Fruit fly (Drosophila melanogaster): ENCODE data around the gene CG13305.
A peak's percentile ranks its signal among the peaks of the same experiment; 100 is the strongest.

Gene CG13305

DNA sequence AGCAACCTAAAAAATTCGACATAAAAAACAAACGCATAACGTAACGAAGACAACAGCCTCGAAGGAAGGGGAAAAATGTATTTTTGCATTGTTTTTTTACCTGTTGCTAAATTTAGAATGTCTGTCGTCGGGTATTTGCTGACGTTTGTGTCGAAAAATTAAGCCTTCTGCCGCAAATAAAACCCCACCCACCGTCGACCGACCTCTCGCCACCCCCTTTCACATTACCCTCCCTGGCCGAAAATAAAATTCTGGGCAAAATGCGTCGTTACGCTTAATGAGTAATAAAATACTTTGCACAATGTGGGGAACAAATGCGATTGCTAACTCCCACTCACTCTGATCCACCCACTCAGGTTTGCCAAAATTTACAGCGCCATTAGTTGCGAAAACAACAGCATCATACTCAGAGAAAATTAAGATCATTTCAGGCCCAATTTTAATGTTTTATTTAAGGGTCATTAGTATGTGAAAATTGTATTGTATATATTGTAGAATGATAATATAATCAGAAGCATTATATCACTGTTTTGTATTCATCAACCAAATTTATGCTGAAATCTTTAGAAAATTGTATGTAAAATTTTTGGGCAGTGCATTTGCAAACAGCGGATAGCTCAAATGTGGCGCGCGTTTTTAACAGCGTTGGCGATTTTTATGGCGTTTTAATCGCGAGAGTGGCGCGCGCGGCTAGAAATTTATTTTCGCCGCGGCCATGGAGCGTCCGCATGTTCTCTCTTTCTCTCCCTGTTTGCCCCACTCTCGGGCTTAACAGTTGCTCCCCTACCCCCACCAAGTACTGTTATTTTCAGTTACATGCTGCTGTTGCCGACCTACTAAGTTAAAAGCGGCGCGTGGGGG lies 25.8 kb upstream of the CG13305 start (continued):
- TF ChIP-seq CG6654 (GFP tag; optimal IDR thresholded peaks at IDR 0.05) (no peak), sisA (GFP tag; IDR thresholded peaks at IDR 0.05) (no peak), gfzf (GFP tag; optimal IDR thresholded peaks at IDR 0.05) (no peak), knrl (GFP tag; IDR thresholded peaks at IDR 0.05; ENCODE audit: partially characterized antibody) (no peak), CG3838 (GFP tag; optimal IDR thresholded peaks at IDR 0.05) (no peak), Dip3 (GFP tag; optimal IDR thresholded peaks at IDR 0.05) (peak; percentile 47), CG7839 (tag; optimal IDR thresholded peaks at IDR 0.05) (peak; percentile 63), Chrac-16 (GFP tag; optimal IDR thresholded peaks at IDR 0.05) (no peak), PHDP (tag; optimal IDR thresholded peaks at IDR 0.05) (peak; percentile 66), sc (optimal IDR thresholded peaks at IDR 0.05) (no peak), sc (GFP tag; optimal IDR thresholded peaks at IDR 0.05) (no peak), CG14860 (GFP tag; IDR thresholded peaks at IDR 0.05; ENCODE audit: partially characterized antibody) (no peak), Dll (GFP tag; IDR thresholded peaks at IDR 0.05; ENCODE audit: partially characterized antibody) (no peak), CG43689 (GFP tag; IDR thresholded peaks at IDR 0.05) (no peak), hkb (optimal IDR thresholded peaks at IDR 0.05) (no peak), hkb (GFP tag; IDR thresholded peaks at IDR 0.05) (peak; percentile 52), CG34422 (GFP tag; IDR thresholded peaks at IDR 0.05) (no peak; the same call in 2 of the 3 replicates), CG34224 (GFP tag; IDR thresholded peaks at IDR 0.05; ENCODE audit: partially characterized antibody) (0 out of 3 replicates have a peak, but pooled peaks have one; percentile 14), Sox100B (GFP tag; optimal IDR thresholded peaks at IDR 0.05) (no peak), vvl (GFP tag; IDR thresholded peaks at IDR 0.05) (no peak; the same call in 1 of the 2 replicates), Dref (GFP tag; IDR thresholded peaks at IDR 0.05) (no peak), CTCF (GFP tag; optimal IDR thresholded peaks at IDR 0.05) (no peak), sna (GFP tag; IDR thresholded peaks at IDR 0.05; ENCODE audit: partially characterized antibody) (no peak), CG10979 (tag; optimal IDR thresholded peaks at IDR 0.05) (no peak), CG1602 (GFP tag; optimal IDR thresholded peaks at IDR 0.05) (no peak), Hr3 (GFP tag; optimal IDR thresholded peaks at IDR 0.05) (peak; percentile 22), CG11247 (GFP tag; IDR thresholded peaks at IDR 0.05) (no peak), CG18599 (GFP tag; optimal IDR thresholded peaks at IDR 0.05) (peak; percentile 59), CG8388 (GFP tag; optimal IDR thresholded peaks at IDR 0.05) (peak; percentile 13), da (GFP tag; optimal IDR thresholded peaks at IDR 0.05) (no peak), repo (GFP tag; optimal IDR thresholded peaks at IDR 0.05) (no peak), sqz (GFP tag; optimal IDR thresholded peaks at IDR 0.05) (no peak), CG12769 (tag; optimal IDR thresholded peaks at IDR 0.05) (peak; percentile 58), CG16815 (GFP tag; optimal IDR thresholded peaks at IDR 0.05) (no peak), Doc2 (GFP tag; IDR thresholded peaks at IDR 0.05) (no peak), CG30431 (GFP tag; optimal IDR thresholded peaks at IDR 0.05) (no peak), Gsc (GFP tag; IDR thresholded peaks at IDR 0.05) (no peak), jumu (GFP tag; optimal IDR thresholded peaks at IDR 0.05) (no peak), CG2712 (tag; optimal IDR thresholded peaks at IDR 0.05) (peak; percentile 10), CG15479 (GFP tag; optimal IDR thresholded peaks at IDR 0.05) (no peak), Opbp (GFP tag; IDR thresholded peaks at IDR 0.05; ENCODE audit: partially characterized antibody) (no peak), Ssrp (tag; optimal IDR thresholded peaks at IDR 0.05) (no peak), HLHmδ (GFP tag; optimal IDR thresholded peaks at IDR 0.05) (no peak), Dbx (GFP tag; IDR thresholded peaks at IDR 0.05) (peak; percentile 76; the same call in 2 of the 3 replicates), Meics (GFP tag; optimal IDR thresholded peaks at IDR 0.05) (peak; percentile 70), Nf-YB (GFP tag; optimal IDR thresholded peaks at IDR 0.05) (no peak), unc-4 (GFP tag; IDR thresholded peaks at IDR 0.05; ENCODE audit: partially characterized antibody) (no peak), Eip74EF (GFP tag; optimal IDR thresholded peaks at IDR 0.05) (no peak), gcm (GFP tag; optimal IDR thresholded peaks at IDR 0.05) (no peak)
